Worm (Caenorhabditis elegans) whole organism, young adult: Measurements from ENCODE around the gene dpm-3.

ENCODE experiments used
- Y79H2A.3 ChIP-seq: fragments of 200-800 bp; sonication (Bioruptor generic); conservative IDR thresholded peaks from 2 replicates; pipeline ENCODE4 v1.3.6; 2022; ENCODE audit warnings: missing genetic modification reagents, missing genetic modification characterization, missing compliant biosample characterization
- ceh-27 ChIP-seq: fragments of 200-800 bp; sonication (Bioruptor generic); optimal IDR thresholded peaks from 2 replicates; lab custom pipeline; 2018; ENCODE audit warnings: mild to moderate bottlenecking, missing genetic modification characterization, moderate library complexity, missing compliant biosample characterization
- egrh-3 ChIP-seq: fragments of 200-800 bp; sonication (Bioruptor generic); IDR thresholded peaks from 2 replicates; pipeline ENCODE4 v1.3.6; 2022; ENCODE audit warnings: missing genetic modification reagents, missing genetic modification characterization, missing compliant biosample characterization
- hmg-20 ChIP-seq: fragments of 200-800 bp; sonication (Bioruptor generic); IDR thresholded peaks from 2 replicates; pipeline ENCODE4 v1.3.6; 2022; ENCODE audit warnings: missing genetic modification reagents, missing genetic modification characterization, missing compliant biosample characterization
- pha-4 ChIP-seq: fragments of 150-350 bp; sonication (generic microtip); optimal IDR thresholded peaks from 2 replicates; lab custom pipeline; 2014; ENCODE audit warnings: missing biosample characterization, missing genetic modification reagents, missing genetic modification characterization
- snpc-1.1 ChIP-seq: sonication (generic microtip); optimal IDR thresholded peaks from 2 replicates; lab custom pipeline; 2017; ENCODE audit warnings: missing genetic modification characterization, mild to moderate bottlenecking, missing compliant biosample characterization, antibody characterized with exemption, moderate library complexity, missing genotype, missing genetic modification reagents; ENCODE audit not compliant: insufficient read depth
- tlf-1 ChIP-seq: fragments of 200-800 bp; sonication (Bioruptor generic); optimal IDR thresholded peaks from 2 replicates; lab custom pipeline; 2018; ENCODE audit warnings: mild to moderate bottlenecking, missing genetic modification characterization, missing compliant biosample characterization
- ztf-18 ChIP-seq: sonication (generic microtip); optimal IDR thresholded peaks from 2 replicates; lab custom pipeline; 2016; ENCODE audit warnings: missing genotype, mild to moderate bottlenecking, missing genetic modification characterization, missing compliant biosample characterization

- TF ChIP-seq egrh-3 (no peak), pha-4 (tag; lab: Kevin White, UChicago) (no peak), ceh-27 (GFP tag; lab: Kevin White, UChicago) (no peak), hmg-20 (GFP tag; lab: Robert Waterston, UW) (no peak), Y79H2A.3 (no peak), tlf-1 (GFP tag; lab: Kevin White, UChicago) (no peak), ztf-18 (tag; lab: Kevin White, UChicago) (no peak), snpc-1.1 (no peak)
Observed at ce11 chrIV:12441715-12442114, 50.3 kb downstream of the dpm-3 start, which contains the start of gene C25G4.17.
